Worm (Caenorhabditis elegans): Measurements from ENCODE around the gene rnp-4.
A peak's percentile ranks its signal among the peaks of the same experiment; 100 is the strongest.
"Not testable (repeated sequence)": the region's sequence is repeated elsewhere in the genome, so short reads cannot be mapped to it uniquely, and the experiment has no call there.

rnp-4 gene

DNA sequence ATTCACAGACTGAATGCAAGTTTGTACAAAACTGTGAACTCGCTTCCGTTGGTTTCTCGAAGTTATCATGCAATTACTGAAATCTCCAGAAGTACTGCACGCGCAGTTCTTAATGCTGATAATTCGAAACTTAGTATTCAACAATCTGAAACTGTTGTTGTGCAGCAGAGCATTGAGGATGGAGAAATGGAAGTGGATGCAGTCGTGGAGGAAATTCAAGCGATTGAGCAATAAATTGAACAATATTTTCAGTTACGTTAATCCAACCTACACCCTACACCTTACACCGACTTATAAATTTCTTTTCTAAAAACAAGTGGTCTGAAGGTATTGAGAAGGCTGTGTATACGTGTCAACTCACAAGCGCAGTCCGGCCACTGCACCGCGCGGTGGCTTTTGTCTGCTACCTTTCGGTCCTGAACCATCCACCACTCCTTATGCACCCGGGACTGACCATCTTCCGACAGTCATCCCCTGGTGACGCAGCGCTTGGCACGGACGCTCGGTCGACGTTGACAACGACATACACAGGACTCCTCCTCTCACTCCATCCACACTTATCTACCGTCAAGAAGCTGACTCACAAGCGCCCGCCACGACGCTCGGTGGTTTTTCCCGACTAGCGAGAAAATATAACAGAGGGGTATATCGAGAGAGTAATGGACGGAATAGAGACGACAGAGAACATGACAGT, 27.3 kb upstream of the rnp-4 start (continued):
- peak; percentile 44 for TF ChIP-seq spr-3 (GFP tag; optimal IDR thresholded peaks at IDR 0.05)
- TF ChIP-seq F49E8.2 (tag; optimal IDR thresholded peaks at IDR 0.05; ENCODE audit: borderline replicate concordance), result peak; percentile 2
- 0 out of 2 replicates have a peak, but pooled peaks have one; percentile 57 for TF ChIP-seq daf-19 (GFP tag; conservative IDR thresholded peaks at IDR 0.05)
- peak; percentile 61 for TF ChIP-seq nhr-102 (tag; optimal IDR thresholded peaks at IDR 0.05)
- peak in 1 of 2 experiments; percentile 64 for TF ChIP-seq lsy-2 (tag; optimal IDR thresholded peaks at IDR 0.05)
- 0 out of 2 replicates have a peak, but pooled peaks have one; percentile 16 for TF ChIP-seq lin-29 (GFP tag; IDR thresholded peaks at IDR 0.05)
- TF ChIP-seq hmg-1.1 (GFP tag; IDR thresholded peaks at IDR 0.05), result peak; percentile 88
- peak; percentile 43 for TF ChIP-seq dve-1 (tag; optimal IDR thresholded peaks at IDR 0.05; ENCODE audit: insufficient read depth)
- peak; percentile 57 for TF ChIP-seq T20F7.1 (GFP tag; optimal IDR thresholded peaks at IDR 0.05)
- TF ChIP-seq gei-8 (GFP tag; optimal IDR thresholded peaks at IDR 0.05), result peak; percentile 41
- TF ChIP-seq hlh-30 (tag; optimal IDR thresholded peaks at IDR 0.05; ENCODE audit: insufficient read depth), result peak; percentile 34
- peak; percentile 69 for TF ChIP-seq ctbp-1 (GFP tag; IDR thresholded peaks at IDR 0.05)
- TF ChIP-seq zip-11 (GFP tag; IDR thresholded peaks at IDR 0.05), result peak; percentile 46; the same call in 1 of the 2 replicates
- peak; percentile 79 for TF ChIP-seq duxl-1 (tag; optimal IDR thresholded peaks at IDR 0.05; ENCODE audit: poor library complexity)
- TF ChIP-seq F37D6.2 (tag; optimal IDR thresholded peaks at IDR 0.05), result peak; percentile 34
- TF ChIP-seq lin-1 (GFP tag; IDR thresholded peaks at IDR 0.05), result peak; percentile 63
- 0 out of 2 replicates have a peak, but pooled peaks have one; percentile 30 for TF ChIP-seq dmd-9 (GFP tag; IDR thresholded peaks at IDR 0.05)
- TF ChIP-seq dmd-6 (GFP tag; IDR thresholded peaks at IDR 0.05), result peak; percentile 63
- TF ChIP-seq php-3 (GFP tag; IDR thresholded peaks at IDR 0.05), result peak; percentile 48
- peak; percentile 70; the same call in 1 of the 2 replicates for TF ChIP-seq ZK337.2 (GFP tag; IDR thresholded peaks at IDR 0.05)
- peak; percentile 65 for TF ChIP-seq lim-7 (GFP tag; IDR thresholded peaks at IDR 0.05)
- peak; percentile 78 for TF ChIP-seq nhr-41 (GFP tag; IDR thresholded peaks at IDR 0.05)
- TF ChIP-seq pha-4 (GFP tag; IDR thresholded peaks at IDR 0.05), result peak; percentile 82
- TF ChIP-seq pha-4 (tag; optimal IDR thresholded peaks at IDR 0.05), result not testable (repeated sequence)
- peak; percentile 8; the same call in 1 of the 2 replicates for TF ChIP-seq D1046.2 (GFP tag; IDR thresholded peaks at IDR 0.05)
- peak; percentile 56; the same call in 1 of the 2 replicates for TF ChIP-seq madf-9 (GFP tag; conservative IDR thresholded peaks at IDR 0.05)
- peak in 1 of 2 experiments; percentile 54 for TF ChIP-seq hif-1 (tag; optimal IDR thresholded peaks at IDR 0.05)
- peak; percentile 68 for TF ChIP-seq arid-1 (GFP tag; conservative IDR thresholded peaks at IDR 0.05)
- peak; percentile 89 for TF ChIP-seq T26A8.4 (GFP tag; IDR thresholded peaks at IDR 0.05)
- TF ChIP-seq ceh-44 (GFP tag; IDR thresholded peaks at IDR 0.05), result peak; percentile 37; the same call in 1 of the 2 replicates
- peak; percentile 46 to 62; a peak in 1 of 4 replicates for TF ChIP-seq madf-5 (GFP tag; IDR thresholded peaks at IDR 0.05)
- TF ChIP-seq ceh-20 (GFP tag; IDR thresholded peaks at IDR 0.05), result peak; percentile 73
- TF ChIP-seq vab-7 (GFP tag; IDR thresholded peaks at IDR 0.05), result 0 out of 2 replicates have a peak, but pooled peaks have one; percentile 43

DNA sequence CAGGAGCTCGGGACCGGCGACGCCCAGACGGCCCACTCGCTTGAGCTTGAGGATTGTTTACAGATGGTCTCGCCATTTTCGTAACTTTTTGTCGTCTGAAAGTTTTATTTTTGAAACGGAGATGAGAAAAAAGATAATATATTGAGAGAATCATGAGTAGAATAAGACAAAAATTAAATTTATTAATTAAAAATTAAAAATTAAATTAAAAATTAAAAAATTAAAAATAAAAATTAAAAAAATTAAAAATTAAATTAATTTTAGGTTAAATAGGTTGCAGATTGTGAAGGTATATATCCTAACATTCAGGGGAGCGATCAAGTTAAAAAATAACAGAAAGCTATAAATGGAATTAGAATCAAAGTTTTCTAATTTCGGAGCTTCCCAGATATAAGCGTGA, 26.4 kb upstream of the rnp-4 start, which contains the start of gene B0284.3:
Gene B0284.3 (minus strand): TSS at position 101 of the 400 bp plus-strand sequence.
- no peak for TF ChIP-seq gei-8 (GFP tag; optimal IDR thresholded peaks at IDR 0.05)
- TF ChIP-seq lim-7 (GFP tag; IDR thresholded peaks at IDR 0.05), result no peak
- no peak for TF ChIP-seq ceh-32 (tag; optimal IDR thresholded peaks at IDR 0.05; ENCODE audit: poor library complexity)
- TF ChIP-seq ztf-11 (tag; optimal IDR thresholded peaks at IDR 0.05), result no peak
- no peak for TF ChIP-seq lin-13 (GFP tag; optimal IDR thresholded peaks at IDR 0.05)
- TF ChIP-seq mxl-3 (GFP tag; optimal IDR thresholded peaks at IDR 0.05), result no peak
- no peak for TF ChIP-seq set-16 (GFP tag; IDR thresholded peaks at IDR 0.05)
- no peak for TF ChIP-seq zfp-3 (GFP tag; conservative IDR thresholded peaks at IDR 0.05)
- no peak for TF ChIP-seq Y105C5A.15 (GFP tag; IDR thresholded peaks at IDR 0.05)
- TF ChIP-seq hif-1 (tag; optimal IDR thresholded peaks at IDR 0.05), result no peak
- TF ChIP-seq lin-29 (GFP tag; IDR thresholded peaks at IDR 0.05), result no peak
- TF ChIP-seq hlh-30 (tag; optimal IDR thresholded peaks at IDR 0.05; ENCODE audit: insufficient read depth), result no peak
- no peak for TF ChIP-seq unc-39 (tag; optimal IDR thresholded peaks at IDR 0.05)
- no peak for TF ChIP-seq rbr-2 (tag; optimal IDR thresholded peaks at IDR 0.05)
- no peak for TF ChIP-seq php-3 (GFP tag; IDR thresholded peaks at IDR 0.05)
- TF ChIP-seq daf-8 (GFP tag; IDR thresholded peaks at IDR 0.05), result no peak
- no peak for TF ChIP-seq spr-3 (GFP tag; optimal IDR thresholded peaks at IDR 0.05)
- no peak for TF ChIP-seq nhr-11 (tag; optimal IDR thresholded peaks at IDR 0.05)
- TF ChIP-seq skn-1 (tag; optimal IDR thresholded peaks at IDR 0.05), result no peak
- TF ChIP-seq ceh-82 (tag; optimal IDR thresholded peaks at IDR 0.05), result no peak

Data from whole organism, L4 larva.